Fruit fly (Drosophila melanogaster): Measurements from ENCODE around the gene CG10638.

- TF ChIP-seq pan (optimal IDR thresholded peaks at IDR 0.05), result no peak
- no peak for TF ChIP-seq CG8478 (optimal IDR thresholded peaks at IDR 0.05)
- TF ChIP-seq usp (GFP tag; optimal IDR thresholded peaks at IDR 0.05), result no peak
Measured at dm6 chr3L:12507571-12507970, 6.5 kb upstream of the CG10638 start, which contains the start of gene CG10654.

All from whole organism.